Worm (Caenorhabditis elegans) whole organism, L1 larva: Measurements from ENCODE around the gene srv-7.

Experiments used
- fkh-10 ChIP-seq: sonication (generic microtip); optimal IDR thresholded peaks from 2 replicates; lab custom pipeline; 2017; ENCODE audit warnings: missing biosample characterization, missing genetic modification reagents, missing genetic modification characterization
- ztf-4 ChIP-seq: fragments of 150-350 bp; optimal IDR thresholded peaks from 2 replicates; lab custom pipeline; 2014; ENCODE audit warnings: missing biosample characterization, missing genetic modification characterization

DNA sequence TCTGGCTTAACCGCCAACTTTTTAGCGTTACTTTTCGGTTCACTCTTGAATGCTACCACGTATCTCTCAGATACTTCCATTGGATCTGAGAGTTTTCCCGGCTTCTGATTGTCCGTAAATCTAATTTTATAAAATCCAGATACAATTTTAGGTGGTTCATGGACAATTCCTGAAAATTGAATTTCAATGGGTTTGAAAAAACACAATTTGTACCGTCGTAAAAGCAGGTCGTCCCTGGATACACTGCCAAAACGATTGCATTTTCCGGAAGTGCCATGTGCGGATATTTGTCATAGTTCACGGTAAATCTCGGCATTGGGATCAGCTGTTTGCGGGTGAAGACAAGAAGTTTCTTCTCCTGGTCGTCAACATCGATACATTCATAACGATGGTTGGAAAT, 8.2 kb downstream of the srv-7 start:
- no peak for TF ChIP-seq fkh-10 (GFP tag; lab: Kevin White, UChicago)
- TF ChIP-seq ztf-4 (tag; lab: Kevin White, UChicago) = no peak
